Worm (Caenorhabditis elegans) whole organism, L2 larva: Measurements from ENCODE around the gene C44H4.6.
A peak's percentile ranks its signal among the peaks of the same experiment; 100 is the strongest.

Experiments
- C34F6.9 ChIP-seq: fragments of 150-350 bp; optimal IDR thresholded peaks from 2 replicates; lab custom pipeline; 2014; ENCODE audit warnings: missing biosample characterization, missing genetic modification characterization
- ZK546.5 ChIP-seq: sonication (generic microtip); optimal IDR thresholded peaks from 2 replicates; lab custom pipeline; 2017; ENCODE audit warnings: missing biosample characterization, missing genetic modification characterization
- alr-1 ChIP-seq: fragments of 150-350 bp; optimal IDR thresholded peaks from 2 replicates; lab custom pipeline; 2014; ENCODE audit warnings: missing biosample characterization, missing genetic modification characterization
- aly-2 ChIP-seq: fragments of 150-350 bp; optimal IDR thresholded peaks from 2 replicates; lab custom pipeline; 2014; ENCODE audit warnings: missing biosample characterization, missing genetic modification characterization
- ama-1 ChIP-seq: fragments of 150-350 bp; optimal IDR thresholded peaks from 2 replicates; lab custom pipeline; 2018; ENCODE audit warnings: inconsistent platforms
- blmp-1 ChIP-seq: sonication (generic microtip); optimal IDR thresholded peaks from 2 replicates; lab custom pipeline; 2017; ENCODE audit warnings: missing genetic modification characterization, mild to moderate bottlenecking, missing compliant biosample characterization, antibody characterized with exemption, moderate library complexity; ENCODE audit not compliant: insufficient read depth
- ceh-16 ChIP-seq: fragments of 150-350 bp; optimal IDR thresholded peaks from 2 replicates; lab custom pipeline; 2014; ENCODE audit warnings: missing biosample characterization, missing genetic modification characterization
- ceh-82 ChIP-seq: fragments of 150-350 bp; optimal IDR thresholded peaks from 2 replicates; lab custom pipeline; 2014; ENCODE audit warnings: missing biosample characterization, missing genetic modification characterization
- crh-2 ChIP-seq: sonication (generic microtip); optimal IDR thresholded peaks from 2 replicates; lab custom pipeline; 2017; ENCODE audit warnings: missing biosample characterization, missing genetic modification characterization
- dmd-4 ChIP-seq: sonication (generic microtip); optimal IDR thresholded peaks from 2 replicates; lab custom pipeline; 2017; ENCODE audit warnings: missing biosample characterization, missing genetic modification characterization
- egl-27 ChIP-seq: sonication (generic microtip); optimal IDR thresholded peaks from 3 replicates; lab custom pipeline; 2017; ENCODE audit warnings: missing biosample characterization, missing genetic modification reagents, missing genetic modification characterization
- elt-1 ChIP-seq: fragments of 150-350 bp; optimal IDR thresholded peaks from 2 replicates; lab custom pipeline; 2014; ENCODE audit warnings: missing biosample characterization, missing genetic modification characterization
- elt-3 ChIP-seq: sonication (generic microtip); optimal IDR thresholded peaks from 2 replicates; lab custom pipeline; 2017; ENCODE audit warnings: missing biosample characterization, missing genetic modification characterization
- fos-1 ChIP-seq: fragments of 150-350 bp; optimal IDR thresholded peaks from 2 replicates; lab custom pipeline; 2014; ENCODE audit warnings: missing biosample characterization, missing genetic modification characterization
- lin-11 ChIP-seq: fragments of 150-350 bp; sonication (generic microtip); optimal IDR thresholded peaks from 2 replicates; lab custom pipeline; 2014; ENCODE audit warnings: missing biosample characterization, missing genetic modification characterization, inconsistent platforms, mixed read lengths
- lin-13 ChIP-seq: fragments of 150-350 bp; optimal IDR thresholded peaks from 2 replicates; lab custom pipeline; 2014; ENCODE audit warnings: missing biosample characterization, missing genetic modification reagents, missing genetic modification characterization
- lin-39 ChIP-seq: fragments of 150-350 bp; optimal IDR thresholded peaks from 2 replicates; lab custom pipeline; 2014; ENCODE audit warnings: missing biosample characterization, missing genetic modification reagents, missing genetic modification characterization
- lsy-2 ChIP-seq, 2 experiments: fragments of 150-350 bp in 1 of 2; sonication (generic microtip) in 1 of 2; optimal IDR thresholded peaks; 2 replicates each; lab custom pipeline; 2014 to 2017; ENCODE audit warnings: missing biosample characterization in 2 of 2, missing genetic modification characterization in 2 of 2
- mab-5 ChIP-seq: fragments of 150-350 bp; optimal IDR thresholded peaks from 2 replicates; lab custom pipeline; 2014; ENCODE audit warnings: missing biosample characterization, missing genetic modification characterization
- mdl-1 ChIP-seq, 2 experiments: fragments of 150-350 bp in 1 of 2; sonication (generic microtip) in 1 of 2; optimal IDR thresholded peaks; 2 replicates each; lab custom pipeline; 2017; ENCODE audit warnings: missing biosample characterization in 2 of 2, missing genetic modification characterization in 2 of 2
- nhr-10 ChIP-seq: sonication (generic microtip); optimal IDR thresholded peaks from 2 replicates; lab custom pipeline; 2017; ENCODE audit warnings: missing biosample characterization, missing genetic modification characterization
- nhr-12 ChIP-seq: fragments of 150-350 bp; optimal IDR thresholded peaks from 2 replicates; lab custom pipeline; 2014; ENCODE audit warnings: missing biosample characterization, missing genetic modification characterization
- nhr-129 ChIP-seq: fragments of 150-350 bp; optimal IDR thresholded peaks from 2 replicates; lab custom pipeline; 2014; ENCODE audit warnings: missing biosample characterization, missing genetic modification characterization
- nhr-21 ChIP-seq: fragments of 150-350 bp; optimal IDR thresholded peaks from 2 replicates; lab custom pipeline; 2014; ENCODE audit warnings: missing biosample characterization, missing genetic modification characterization
- nhr-23 ChIP-seq: fragments of 150-350 bp; optimal IDR thresholded peaks from 2 replicates; lab custom pipeline; 2014; ENCODE audit warnings: missing biosample characterization, missing genetic modification reagents, missing genetic modification characterization
- nhr-237 ChIP-seq: fragments of 150-350 bp; optimal IDR thresholded peaks from 2 replicates; lab custom pipeline; 2014; ENCODE audit warnings: missing biosample characterization, missing genetic modification characterization
- nhr-25 ChIP-seq: fragments of 150-350 bp; sonication (generic microtip); optimal IDR thresholded peaks from 3 replicates; lab custom pipeline; 2014; ENCODE audit warnings: missing biosample characterization, missing genetic modification characterization
- nhr-6 ChIP-seq: fragments of 150-350 bp; optimal IDR thresholded peaks from 2 replicates; lab custom pipeline; 2014; ENCODE audit warnings: missing biosample characterization, missing genetic modification characterization
- nhr-77 ChIP-seq: fragments of 150-350 bp; optimal IDR thresholded peaks from 2 replicates; lab custom pipeline; 2014; ENCODE audit warnings: missing biosample characterization, missing genetic modification characterization
- sem-4 ChIP-seq: fragments of 150-350 bp; optimal IDR thresholded peaks from 2 replicates; lab custom pipeline; 2014; ENCODE audit warnings: missing biosample characterization, missing genetic modification reagents, missing genetic modification characterization
- skn-1 ChIP-seq: sonication (generic microtip); optimal IDR thresholded peaks from 2 replicates; lab custom pipeline; 2017; ENCODE audit warnings: missing biosample characterization, missing genetic modification characterization
- sma-3 ChIP-seq: sonication (generic microtip); optimal IDR thresholded peaks from 2 replicates; lab custom pipeline; 2016; ENCODE audit warnings: missing genetic modification reagents, missing genetic modification characterization, missing compliant biosample characterization
- sma-9 ChIP-seq, 2 experiments: fragments of 150-350 bp in 1 of 2; sonication (generic microtip) in 1 of 2; optimal IDR thresholded peaks; 2 replicates each; lab custom pipeline; 2014 to 2016; ENCODE audit warnings: missing genetic modification characterization in 2 of 2, mild to moderate bottlenecking in 1 of 2, missing biosample characterization in 1 of 2, missing compliant biosample characterization in 1 of 2, missing genetic modification reagents in 1 of 2, moderate library complexity in 1 of 2
- snpc-4 ChIP-seq: fragments of 150-350 bp; optimal IDR thresholded peaks from 2 replicates; lab custom pipeline; 2014; ENCODE audit warnings: missing biosample characterization, missing genetic modification characterization
- unc-39 ChIP-seq: fragments of 150-350 bp; optimal IDR thresholded peaks from 2 replicates; lab custom pipeline; 2014; ENCODE audit warnings: missing biosample characterization, missing genetic modification characterization
- unc-55 ChIP-seq: fragments of 150-350 bp; sonication (generic microtip); optimal IDR thresholded peaks from 3 replicates; lab custom pipeline; 2014; ENCODE audit warnings: missing biosample characterization, missing genetic modification reagents, missing genetic modification characterization
- unc-62 ChIP-seq: fragments of 150-350 bp; optimal IDR thresholded peaks from 2 replicates; lab custom pipeline; 2014; ENCODE audit warnings: missing biosample characterization, missing genetic modification reagents, missing genetic modification characterization
- zag-1 ChIP-seq: fragments of 150-350 bp; optimal IDR thresholded peaks from 2 replicates; lab custom pipeline; 2014; ENCODE audit warnings: missing biosample characterization, missing genetic modification characterization
- ztf-1 ChIP-seq: fragments of 200-800 bp; sonication (Bioruptor generic); conservative IDR thresholded peaks from 2 replicates; pipeline ENCODE4 v1.3.6; 2022; ENCODE audit warnings: missing genetic modification characterization, missing compliant biosample characterization
- ztf-11 ChIP-seq: sonication (generic microtip); optimal IDR thresholded peaks from 2 replicates; lab custom pipeline; 2017; ENCODE audit warnings: missing biosample characterization, missing genetic modification characterization
- ztf-4 ChIP-seq: fragments of 150-350 bp; optimal IDR thresholded peaks from 2 replicates; lab custom pipeline; 2014; ENCODE audit warnings: missing biosample characterization, missing genetic modification characterization

The C44H4.6 gene

ce11 chrX:14565245-14565644 is 33.9 kb downstream of the C44H4.6 start:
- TF ChIP-seq skn-1 (tag; lab: Kevin White, UChicago) = no peak
- TF ChIP-seq ceh-82 (tag; lab: Kevin White, UChicago) = no peak
- TF ChIP-seq sma-9 (GFP tag; optimal IDR thresholded peaks at IDR 0.05; lab: Kevin White, UChicago) = peak; percentile 32
- TF ChIP-seq sma-9 (tag; optimal IDR thresholded peaks at IDR 0.05; lab: Kevin White, UChicago) = no peak

ce11 chrX:14563818-14564217 is 35.3 kb downstream of the C44H4.6 start:
- TF ChIP-seq sma-9 (GFP tag; optimal IDR thresholded peaks at IDR 0.05; lab: Kevin White, UChicago) (peak; percentile 54), sma-9 (tag; optimal IDR thresholded peaks at IDR 0.05; lab: Kevin White, UChicago) (no peak), blmp-1 (no peak)

- TF ChIP-seq lin-13 (GFP tag; lab: Kevin White, UChicago) (peak; percentile 68), nhr-129 (tag; lab: Kevin White, UChicago) (peak; percentile 47), crh-2 (tag; lab: Kevin White, UChicago) (peak; percentile 74), nhr-10 (tag; lab: Kevin White, UChicago) (no peak), sma-9 (GFP tag; optimal IDR thresholded peaks at IDR 0.05; lab: Kevin White, UChicago) (peak; percentile 95), sma-9 (tag; optimal IDR thresholded peaks at IDR 0.05; lab: Kevin White, UChicago) (no peak), ZK546.5 (tag; lab: Kevin White, UChicago) (no peak), ztf-11 (tag; lab: Kevin White, UChicago) (no peak), nhr-23 (tag; lab: Kevin White, UChicago) (no peak), lsy-2 (tag; optimal IDR thresholded peaks at IDR 0.05; lab: Kevin White, UChicago) (peak in 1 of 2 experiments; percentile 78), mdl-1 (tag; optimal IDR thresholded peaks at IDR 0.05; lab: Kevin White, UChicago) (peak in 1 of 2 experiments; percentile 24), dmd-4 (peak; percentile 69), mab-5 (tag; lab: Kevin White, UChicago) (no peak), nhr-21 (tag; lab: Kevin White, UChicago) (peak; percentile 87), unc-55 (GFP tag; lab: Kevin White, UChicago) (peak; percentile 55), lin-11 (tag; lab: Kevin White, UChicago) (peak; percentile 2), ztf-4 (peak; percentile 70), nhr-25 (tag; lab: Kevin White, UChicago) (peak; percentile 37), fos-1 (tag; lab: Kevin White, UChicago) (peak; percentile 6), elt-3 (tag; lab: Kevin White, UChicago) (peak; percentile 45), ama-1 (lab: Kevin White, UChicago) (no peak), nhr-6 (tag; lab: Kevin White, UChicago) (peak; percentile 82), snpc-4 (no peak), ceh-16 (tag; lab: Kevin White, UChicago) (no peak), elt-1 (tag; lab: Kevin White, UChicago) (no peak), egl-27 (no peak), zag-1 (tag; lab: Kevin White, UChicago) (peak; percentile 52), sem-4 (tag; lab: Kevin White, UChicago) (peak; percentile 58), C34F6.9 (tag; lab: Kevin White, UChicago) (peak; percentile 58), blmp-1 (peak; percentile 59), nhr-12 (tag; lab: Kevin White, UChicago) (no peak)
Observed at ce11 chrX:14562286-14563086, 36.7 kb downstream of the C44H4.6 start.

- TF ChIP-seq lsy-2 (tag; optimal IDR thresholded peaks at IDR 0.05; lab: Kevin White, UChicago) (peak in 1 of 2 experiments; percentile 62), nhr-12 (tag; lab: Kevin White, UChicago) (no peak), ZK546.5 (tag; lab: Kevin White, UChicago) (no peak), crh-2 (tag; lab: Kevin White, UChicago) (peak; percentile 77), nhr-10 (tag; lab: Kevin White, UChicago) (no peak), dmd-4 (no peak), zag-1 (tag; lab: Kevin White, UChicago) (peak; percentile 87), snpc-4 (no peak), unc-55 (GFP tag; lab: Kevin White, UChicago) (peak; percentile 67), nhr-237 (tag; lab: Kevin White, UChicago) (no peak), ceh-16 (tag; lab: Kevin White, UChicago) (peak; percentile 12), ceh-82 (tag; lab: Kevin White, UChicago) (no peak), sma-3 (GFP tag; lab: Kevin White, UChicago) (peak; percentile 50), fos-1 (tag; lab: Kevin White, UChicago) (peak; percentile 46), elt-3 (tag; lab: Kevin White, UChicago) (no peak), aly-2 (tag; lab: Kevin White, UChicago) (no peak), lin-11 (tag; lab: Kevin White, UChicago) (peak; percentile 30), mdl-1 (tag; optimal IDR thresholded peaks at IDR 0.05; lab: Kevin White, UChicago) (peak; percentile 69 to 82), ztf-1 (GFP tag; lab: Robert Waterston, UW) (no peak), nhr-77 (tag; lab: Kevin White, UChicago) (no peak), sem-4 (tag; lab: Kevin White, UChicago) (peak; percentile 73), skn-1 (tag; lab: Kevin White, UChicago) (no peak), unc-62 (GFP tag; lab: Kevin White, UChicago) (no peak), unc-39 (tag; lab: Kevin White, UChicago) (no peak), nhr-25 (tag; lab: Kevin White, UChicago) (peak; percentile 24), alr-1 (tag; lab: Kevin White, UChicago) (no peak), ztf-4 (peak; percentile 45), lin-39 (tag; lab: Kevin White, UChicago) (no peak), ztf-11 (tag; lab: Kevin White, UChicago) (no peak)
Observed at ce11 chrX:14561416-14561973, 37.6 kb downstream of the C44H4.6 start.
